Fruit fly (Drosophila melanogaster) whole organism, embryonic: ENCODE results near the gene CG33298.

Experiments used
- Abd-B ChIP-seq: fragments of 200-800 bp; sonication (Bioruptor generic); optimal IDR thresholded peaks from 2 replicates; lab custom pipeline; 2018; ENCODE audit warnings: missing biosample characterization, mild to moderate bottlenecking, missing genetic modification characterization, moderate library complexity
- Adf1 ChIP-seq: fragments of 200-800 bp; sonication (Bioruptor generic); IDR thresholded peaks from 2 replicates; pipeline ENCODE4 v1.3.6; 2022; ENCODE audit warnings: missing biosample characterization, missing genetic modification characterization
- CG10274 ChIP-seq: fragments of 200-800 bp; sonication (Bioruptor generic); optimal IDR thresholded peaks from 3 replicates; lab custom pipeline; 2017; ENCODE audit warnings: missing biosample characterization, mild to moderate bottlenecking, missing genetic modification characterization
- CG13775 ChIP-seq: fragments of 200-800 bp; sonication (Bioruptor generic); optimal IDR thresholded peaks from 3 replicates; lab custom pipeline; 2017; ENCODE audit warnings: missing biosample characterization, mild to moderate bottlenecking, missing genetic modification characterization
- CG14014 ChIP-seq: fragments of 200-800 bp; sonication (Bioruptor generic); IDR thresholded peaks from 2 replicates; pipeline ENCODE4 v1.3.6; 2022; ENCODE audit warnings: missing biosample characterization, missing genetic modification characterization
- CG15269 ChIP-seq: fragments of 200-800 bp; sonication (Bioruptor generic); optimal IDR thresholded peaks from 2 replicates; lab custom pipeline; 2018; ENCODE audit warnings: missing biosample characterization, mild to moderate bottlenecking, missing genetic modification characterization, moderate library complexity
- CG15514 ChIP-seq: fragments of 200-800 bp; sonication (Bioruptor generic); optimal IDR thresholded peaks from 3 replicates; lab custom pipeline; 2017; ENCODE audit warnings: missing biosample characterization, missing genetic modification characterization, mild to moderate bottlenecking, moderate library complexity, missing genetic modification reagents
- CG2202 ChIP-seq: fragments of 200-800 bp; sonication (Bioruptor generic); optimal IDR thresholded peaks from 2 replicates; lab custom pipeline; 2018; ENCODE audit warnings: missing biosample characterization, mild to moderate bottlenecking, missing genetic modification characterization
- CG31224 ChIP-seq: fragments of 200-800 bp; sonication (Bioruptor generic); IDR thresholded peaks from 2 replicates; pipeline ENCODE4 v1.3.6; 2022; ENCODE audit warnings: missing biosample characterization, missing genetic modification characterization
- CG3847 ChIP-seq: fragments of 200-800 bp; sonication (Bioruptor generic); IDR thresholded peaks from 2 replicates; pipeline ENCODE4 v1.3.6; 2022; ENCODE audit warnings: missing biosample characterization, missing genetic modification characterization
- CG3995 ChIP-seq: fragments of 200-800 bp; sonication (Bioruptor generic); optimal IDR thresholded peaks from 3 replicates; lab custom pipeline; 2016; ENCODE audit warnings: missing biosample characterization, missing genetic modification characterization
- CG6254 ChIP-seq: fragments of 200-800 bp; sonication (Bioruptor generic); optimal IDR thresholded peaks from 3 replicates; lab custom pipeline; 2017; ENCODE audit warnings: mild to moderate bottlenecking, missing biosample characterization, missing genetic modification reagents, missing genetic modification characterization
- CG6854 ChIP-seq: fragments of 200-800 bp; sonication (Bioruptor generic); optimal IDR thresholded peaks from 3 replicates; lab custom pipeline; 2017; ENCODE audit warnings: missing biosample characterization, mild to moderate bottlenecking, missing genetic modification characterization
- D ChIP-seq, 2 experiments: fragments of 200-800 bp in 1 of 2; fragments of >200 bp in 1 of 2; sonication (Bioruptor generic) in 1 of 2; optimal IDR thresholded peaks; 2 replicates in 1 of 2; 3 replicates in 1 of 2; lab custom pipeline; 2017; ENCODE audit warnings: mild to moderate bottlenecking in 1 of 2, missing biosample characterization in 1 of 2, missing genetic modification characterization in 1 of 2, missing genetic modification reagents in 1 of 2
- Dbx ChIP-seq: fragments of 200-800 bp; sonication (Bioruptor generic); IDR thresholded peaks from 3 replicates; pipeline ENCODE4 v1.3.6; 2022; ENCODE audit warnings: missing biosample characterization, missing genetic modification characterization
- Deaf1 ChIP-seq: fragments of 200-800 bp; optimal IDR thresholded peaks from 3 replicates; lab custom pipeline; 2019; ENCODE audit warnings: missing biosample characterization, mild to moderate bottlenecking, missing genetic modification characterization, moderate library complexity
- Dp ChIP-seq: fragments of 200-800 bp; sonication (Bioruptor generic); optimal IDR thresholded peaks from 2 replicates; lab custom pipeline; 2018; ENCODE audit warnings: missing biosample characterization, mild to moderate bottlenecking, missing genetic modification characterization, moderate library complexity
- ERR ChIP-seq: fragments of 200-800 bp; sonication (Bioruptor generic); optimal IDR thresholded peaks from 2 replicates; lab custom pipeline; 2016; ENCODE audit warnings: missing biosample characterization, missing genetic modification characterization
- Fer1 ChIP-seq: fragments of 200-800 bp; sonication (Bioruptor generic); optimal IDR thresholded peaks from 2 replicates; lab custom pipeline; 2017; ENCODE audit warnings: missing biosample characterization, mild to moderate bottlenecking, missing genetic modification characterization
- GATAe ChIP-seq: fragments of 200-800 bp; sonication (Bioruptor generic); conservative IDR thresholded peaks from 2 replicates; pipeline ENCODE4 v1.3.6; 2022; ENCODE audit warnings: missing biosample characterization, missing genetic modification characterization
- Hand ChIP-seq: fragments of 200-800 bp; sonication (Bioruptor generic); optimal IDR thresholded peaks from 2 replicates; lab custom pipeline; 2017; ENCODE audit warnings: mild to moderate bottlenecking, missing biosample characterization, missing genetic modification reagents, missing genetic modification characterization
- Kr ChIP-seq: fragments of 200-800 bp; sonication (Bioruptor generic); optimal IDR thresholded peaks from 2 replicates; lab custom pipeline; 2017; ENCODE audit warnings: missing biosample characterization, mild to moderate bottlenecking, missing genetic modification characterization
- Oaz ChIP-seq: fragments of 200-800 bp; sonication (Bioruptor generic); IDR thresholded peaks from 2 replicates; pipeline ENCODE4 v1.3.6; 2022; ENCODE audit warnings: missing biosample characterization, missing genetic modification characterization
- Ssrp ChIP-seq: fragments of 200-800 bp; sonication (Bioruptor generic); optimal IDR thresholded peaks from 2 replicates; lab custom pipeline; 2018; ENCODE audit warnings: missing biosample characterization, mild to moderate bottlenecking, missing genetic modification characterization, moderate library complexity
- Trl ChIP-seq, 3 experiments: fragments of >200 bp in 2 of 3; fragments of 200-800 bp in 1 of 3; sonication (Bioruptor generic) in 1 of 3; optimal IDR thresholded peaks; 2 replicates in 1 of 3; 3 replicates in 2 of 3; lab custom pipeline; 2016 to 2017; ENCODE audit warnings: missing biosample characterization in 1 of 3, missing genetic modification characterization in 1 of 3
- YL-1 ChIP-seq: fragments of 200-800 bp; sonication (Bioruptor generic); optimal IDR thresholded peaks from 3 replicates; lab custom pipeline; 2017; ENCODE audit warnings: missing biosample characterization, mild to moderate bottlenecking, missing genetic modification characterization
- ac ChIP-seq: fragments of 200-800 bp; sonication (Bioruptor generic); optimal IDR thresholded peaks from 3 replicates; lab custom pipeline; 2017; ENCODE audit warnings: missing biosample characterization, mild to moderate bottlenecking, missing genetic modification characterization
- bab2 ChIP-seq: fragments of 200-800 bp; sonication (Bioruptor generic); optimal IDR thresholded peaks from 2 replicates; lab custom pipeline; 2016; ENCODE audit warnings: missing biosample characterization, missing genetic modification characterization
- cad ChIP-seq: fragments of >200 bp; optimal IDR thresholded peaks from 2 replicates; lab custom pipeline; 2017; ENCODE audit warnings: missing biosample characterization, missing genetic modification characterization
- caup ChIP-seq: fragments of 200-800 bp; sonication (Bioruptor generic); optimal IDR thresholded peaks from 3 replicates; lab custom pipeline; 2017; ENCODE audit warnings: missing biosample characterization, mild to moderate bottlenecking, missing genetic modification characterization, moderate library complexity; ENCODE audit not compliant: severe bottlenecking
- chn ChIP-seq: fragments of 200-800 bp; sonication (Bioruptor generic); optimal IDR thresholded peaks from 2 replicates; lab custom pipeline; 2016; ENCODE audit warnings: missing biosample characterization, missing genetic modification characterization
- cwo ChIP-seq: fragments of 200-800 bp; sonication (Bioruptor generic); optimal IDR thresholded peaks from 3 replicates; lab custom pipeline; 2017; ENCODE audit warnings: missing biosample characterization, missing genetic modification characterization, mild to moderate bottlenecking, moderate library complexity, missing genetic modification reagents
- gsb-n ChIP-seq: fragments of 200-800 bp; sonication (Bioruptor generic); optimal IDR thresholded peaks from 3 replicates; lab custom pipeline; 2018; ENCODE audit warnings: missing biosample characterization, mild to moderate bottlenecking, missing genetic modification characterization
- hbn ChIP-seq: fragments of 200-800 bp; sonication (Bioruptor generic); IDR thresholded peaks from 2 replicates; pipeline ENCODE4 v1.3.6; 2022; ENCODE audit warnings: missing biosample characterization, missing genetic modification characterization; ENCODE audit not compliant: partially characterized antibody
- ind ChIP-seq: fragments of 200-800 bp; sonication (Bioruptor generic); optimal IDR thresholded peaks from 3 replicates; lab custom pipeline; 2016; ENCODE audit warnings: missing biosample characterization, missing genetic modification characterization
- klu ChIP-seq: fragments of 200-800 bp; sonication (Bioruptor generic); IDR thresholded peaks from 2 replicates; pipeline ENCODE4 v1.3.6; 2022; ENCODE audit warnings: missing biosample characterization, missing genetic modification characterization
- lilli ChIP-seq: fragments of 200-800 bp; sonication (Bioruptor generic); optimal IDR thresholded peaks from 3 replicates; lab custom pipeline; 2016; ENCODE audit warnings: missing biosample characterization, missing genetic modification characterization
- maf-S ChIP-seq: fragments of 200-800 bp; sonication (Bioruptor generic); optimal IDR thresholded peaks from 2 replicates; lab custom pipeline; 2016; ENCODE audit warnings: missing biosample characterization, missing genetic modification characterization
- mam ChIP-seq: fragments of 200-800 bp; sonication (Bioruptor generic); optimal IDR thresholded peaks from 3 replicates; lab custom pipeline; 2016; ENCODE audit warnings: missing biosample characterization, missing genetic modification characterization
- nom ChIP-seq: fragments of 200-800 bp; sonication (Bioruptor generic); optimal IDR thresholded peaks from 2 replicates; lab custom pipeline; 2017; ENCODE audit warnings: missing biosample characterization, missing genetic modification characterization, mild to moderate bottlenecking, moderate library complexity, missing genetic modification reagents
- schlank ChIP-seq: fragments of 200-800 bp; sonication (Bioruptor generic); optimal IDR thresholded peaks from 2 replicates; lab custom pipeline; 2018; ENCODE audit warnings: missing biosample characterization, mild to moderate bottlenecking, missing genetic modification characterization
- sens ChIP-seq: fragments of 200-800 bp; sonication (Bioruptor generic); peaks from one replicate; lab custom pipeline; 2016; ENCODE audit warnings: missing biosample characterization, missing genetic modification characterization
- slou ChIP-seq: fragments of 200-800 bp; sonication (Bioruptor generic); optimal IDR thresholded peaks from 3 replicates; lab custom pipeline; 2016; ENCODE audit warnings: missing biosample characterization, missing genetic modification characterization
- stc ChIP-seq: fragments of 200-800 bp; sonication (Bioruptor generic); IDR thresholded peaks from 2 replicates; pipeline ENCODE4 v1.3.6; 2022; ENCODE audit warnings: missing biosample characterization, missing genetic modification characterization
- tx ChIP-seq: fragments of 200-800 bp; sonication (Bioruptor generic); optimal IDR thresholded peaks from 2 replicates; lab custom pipeline; 2016; ENCODE audit warnings: missing biosample characterization, missing genetic modification characterization

Gene CG33298

dm6 chr2L:9493375-9494263, 1.7 kb upstream of the CG33298 start (continued):
- TF ChIP-seq YL-1: no peak
- TF ChIP-seq tx: no peak
- peak; percentile 38 for TF ChIP-seq caup
- TF ChIP-seq stc (GFP tag; lab: Robert Waterston, UW): peak; percentile 35; the same call in 1 of the 2 replicates
- no peak for TF ChIP-seq CG3995 (GFP tag; lab: Kevin White, UChicago)
- peak; percentile 1 for TF ChIP-seq Abd-B (GFP tag; lab: Kevin White, UChicago)
- peak; percentile 44; the same call in 1 of the 2 replicates for TF ChIP-seq Oaz (GFP tag; lab: Robert Waterston, UW)
- peak; percentile 22 for TF ChIP-seq mam
- TF ChIP-seq CG15514 (GFP tag; lab: Kevin White, UChicago): peak; percentile 29
- no peak for TF ChIP-seq ac (GFP tag; lab: Kevin White, UChicago)
- peak; percentile 46 for TF ChIP-seq CG15269 (tag; lab: Kevin White, UChicago)
- TF ChIP-seq schlank (tag; lab: Kevin White, UChicago): no peak
- TF ChIP-seq hbn (GFP tag; lab: Robert Waterston, UW): no peak
- TF ChIP-seq Fer1 (GFP tag; lab: Kevin White, UChicago): peak; percentile 71
- TF ChIP-seq CG14014 (GFP tag; lab: Robert Waterston, UW): 0 out of 2 replicates have a peak, but pooled peaks have one; percentile 16
- peak; percentile 51 to 58 for TF ChIP-seq Trl (optimal IDR thresholded peaks at IDR 0.05; lab: Kevin White, UChicago)
- TF ChIP-seq Trl (GFP tag; optimal IDR thresholded peaks at IDR 0.05; lab: Kevin White, UChicago): no peak
- TF ChIP-seq CG6254 (GFP tag; lab: Kevin White, UChicago): no peak
- no peak; the same call in 1 of the 2 replicates for TF ChIP-seq CG31224 (GFP tag; lab: Robert Waterston, UW)
- no peak for TF ChIP-seq gsb-n (tag; lab: Kevin White, UChicago)
- peak; percentile 42 for TF ChIP-seq CG6854
- TF ChIP-seq Dbx: peak; percentile 48; the same call in 1 of the 3 replicates
- TF ChIP-seq sens (GFP tag; lab: Kevin White, UChicago): peak; percentile 77
- peak; percentile 58 for TF ChIP-seq GATAe (GFP tag; lab: Robert Waterston, UW)
- TF ChIP-seq, all 482 proteins: peak for 154

- TF ChIP-seq Deaf1 (no peak), Dp (GFP tag; lab: Kevin White, UChicago) (peak; percentile 75), cwo (GFP tag; lab: Kevin White, UChicago) (no peak), CG3847 (GFP tag; lab: Robert Waterston, UW) (peak; percentile 34; the same call in 1 of the 2 replicates), bab2 (GFP tag; lab: Kevin White, UChicago) (peak; percentile 45), D (optimal IDR thresholded peaks at IDR 0.05; lab: Kevin White, UChicago) (no peak), D (GFP tag; optimal IDR thresholded peaks at IDR 0.05; lab: Kevin White, UChicago) (no peak), slou (GFP tag; lab: Kevin White, UChicago) (peak; percentile 30), cad (GFP tag; lab: Kevin White, UChicago) (no peak), Adf1 (GFP tag; lab: Robert Waterston, UW) (no peak), CG31224 (GFP tag; lab: Robert Waterston, UW) (no peak), Abd-B (GFP tag; lab: Kevin White, UChicago) (peak; percentile 26), maf-S (GFP tag; lab: Kevin White, UChicago) (peak; percentile 26), klu (GFP tag; lab: Robert Waterston, UW) (no peak), nom (GFP tag; lab: Kevin White, UChicago) (peak; percentile 21), Ssrp (tag; lab: Kevin White, UChicago) (peak; percentile 4), CG15269 (tag; lab: Kevin White, UChicago) (peak; percentile 13), CG2202 (tag; lab: Kevin White, UChicago) (no peak), chn (GFP tag; lab: Kevin White, UChicago) (peak; percentile 31), ERR (GFP tag; lab: Kevin White, UChicago) (no peak), lilli (GFP tag; lab: Kevin White, UChicago) (peak; percentile 29), caup (peak; percentile 30), Kr (GFP tag; lab: Kevin White, UChicago) (no peak), Hand (GFP tag; lab: Kevin White, UChicago) (no peak), CG10274 (GFP tag; lab: Kevin White, UChicago) (no peak), CG13775 (GFP tag; lab: Kevin White, UChicago) (peak; percentile 53), ind (GFP tag; lab: Kevin White, UChicago) (peak; percentile 42)
Measured at dm6 chr2L:9494663-9495417, 434 bp upstream of the CG33298 start, which contains the start of gene Gdi. Gene Gdi (minus strand): TSS chr2L:9494876.
